Worm (Caenorhabditis elegans): ENCODE measurements around the gene Y94H6A.5.
"Not testable (repeated sequence)": the region's sequence is repeated elsewhere in the genome, so short reads cannot be mapped to it uniquely, and the experiment has no call there.

The Y94H6A.5 gene

ce11 chrIV:2725784-2726183, 22.0 kb upstream of the Y94H6A.5 start, which contains the start of gene ubxn-2 (continued):
- TF ChIP-seq nhr-11 (tag; optimal IDR thresholded peaks at IDR 0.05) (peak; percentile 24), fkh-10 (GFP tag; optimal IDR thresholded peaks at IDR 0.05) (peak; percentile 34), hlh-11 (tag; optimal IDR thresholded peaks at IDR 0.05) (peak; percentile 64), spr-1 (tag; optimal IDR thresholded peaks at IDR 0.05) (peak; percentile 58), F10B5.3 (tag; optimal IDR thresholded peaks at IDR 0.05) (peak; percentile 25), T20F7.1 (GFP tag; optimal IDR thresholded peaks at IDR 0.05) (peak; percentile 29), php-3 (GFP tag; IDR thresholded peaks at IDR 0.05) (no peak), nhr-25 (tag; optimal IDR thresholded peaks at IDR 0.05; ENCODE audit: borderline replicate concordance, insufficient read depth) (peak; percentile 15)

ce11 chrIV:2719734-2720133, 16.0 kb upstream of the Y94H6A.5 start, which contains the start of gene ndua-12:
ndua-12 (minus strand) TSS chrIV:2719834.
- TF ChIP-seq ztf-11 (tag; optimal IDR thresholded peaks at IDR 0.05); ctbp-1 (GFP tag; IDR thresholded peaks at IDR 0.05); ceh-44 (GFP tag; IDR thresholded peaks at IDR 0.05): not testable (repeated sequence)

- not testable (repeated sequence) for TF ChIP-seq ZK546.5 (tag; optimal IDR thresholded peaks at IDR 0.05); nhr-42 (GFP tag; IDR thresholded peaks at IDR 0.05); saeg-2 (GFP tag; IDR thresholded peaks at IDR 0.05)
These were observed 12.7 kb upstream of the Y94H6A.5 start, which contains the start of gene Y94H6A.7 for ce11 chrIV:2716474-2716873. Y94H6A.7 (minus strand) TSS chrIV:2716574.

DNA sequence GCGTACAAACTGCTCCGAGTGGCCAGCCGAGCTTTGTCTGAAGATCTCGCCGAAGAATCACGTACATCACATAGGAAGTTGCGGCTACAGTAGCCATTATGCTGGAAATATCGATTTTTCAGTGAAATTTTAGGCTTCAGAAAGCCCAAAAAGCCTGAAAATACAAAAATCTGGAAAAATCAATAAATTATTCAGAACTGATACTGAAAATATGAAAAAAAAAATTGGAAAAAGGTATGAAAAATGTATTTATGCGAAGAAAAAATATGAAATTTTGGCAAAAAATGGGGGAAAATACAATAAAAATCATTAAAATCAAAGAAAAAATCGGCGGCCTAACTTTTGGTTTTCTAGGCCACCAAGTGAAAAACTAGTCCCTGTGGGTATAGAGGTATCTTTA, 9.2 kb upstream of the Y94H6A.5 start, which contains the start of gene Y94H6A.12:
Gene Y94H6A.12, minus strand, starts transcription at position 101 of the 400 bp plus-strand sequence.
- no peak for TF ChIP-seq cey-2 (tag; optimal IDR thresholded peaks at IDR 0.05; ENCODE audit: borderline replicate concordance, insufficient read depth)
- TF ChIP-seq ceh-28 (tag; optimal IDR thresholded peaks at IDR 0.05): peak; percentile 33

DNA sequence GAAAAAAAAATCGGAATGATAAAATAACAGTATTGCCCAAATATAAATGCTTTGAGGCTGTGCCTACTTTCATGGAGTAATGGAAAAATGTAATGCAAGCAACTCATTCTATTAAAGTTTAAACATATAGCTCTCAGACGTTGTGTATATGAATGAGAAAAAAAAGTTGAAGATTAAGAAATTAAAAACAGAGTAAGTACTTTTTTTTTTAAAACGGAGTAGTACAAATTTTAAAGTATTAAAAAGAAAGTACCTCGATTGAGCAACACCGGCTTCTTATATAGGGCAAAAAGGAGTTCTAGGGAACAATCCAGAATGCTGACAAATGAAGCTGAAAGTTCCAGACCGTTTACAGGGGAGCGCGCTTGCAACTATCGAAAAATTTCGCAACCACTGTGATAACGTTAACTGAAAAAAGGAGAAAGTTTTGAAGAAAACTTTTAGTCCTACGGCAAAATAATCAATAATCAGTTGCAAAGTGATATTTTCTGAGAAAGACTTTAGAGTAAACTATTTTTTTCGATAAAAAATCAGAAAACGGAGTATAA, 7.4 kb upstream of the Y94H6A.5 start:
- TF ChIP-seq T20F7.1 (GFP tag; optimal IDR thresholded peaks at IDR 0.05) (peak; percentile 48), ztf-11 (tag; optimal IDR thresholded peaks at IDR 0.05) (no peak), lin-38 (GFP tag; IDR thresholded peaks at IDR 0.05) (peak; percentile 85), hlh-11 (tag; optimal IDR thresholded peaks at IDR 0.05) (peak; percentile 31), mdt-29 (GFP tag; IDR thresholded peaks at IDR 0.05) (peak; percentile 46; the same call in 1 of the 2 replicates), zip-2 (tag; optimal IDR thresholded peaks at IDR 0.05) (peak; percentile 71), hlh-30 (tag; optimal IDR thresholded peaks at IDR 0.05; ENCODE audit: insufficient read depth) (peak; percentile 29), Y75B8A.6 (GFP tag; IDR thresholded peaks at IDR 0.05) (no peak), arid-1 (GFP tag; conservative IDR thresholded peaks at IDR 0.05) (0 out of 2 replicates have a peak, but pooled peaks have one; percentile 6), F44E2.7 (GFP tag; IDR thresholded peaks at IDR 0.05) (no peak), T26A8.4 (GFP tag; IDR thresholded peaks at IDR 0.05) (0 out of 2 replicates have a peak, but pooled peaks have one; percentile 20), lsy-2 (tag; optimal IDR thresholded peaks at IDR 0.05) (peak in 1 of 2 experiments; percentile 40), daf-12 (tag; optimal IDR thresholded peaks at IDR 0.05) (no peak), lin-39 (tag; optimal IDR thresholded peaks at IDR 0.05) (no peak), dmd-8 (GFP tag; IDR thresholded peaks at IDR 0.05) (no peak), nhr-77 (tag; optimal IDR thresholded peaks at IDR 0.05) (peak; percentile 4), mes-2 (tag; optimal IDR thresholded peaks at IDR 0.05; ENCODE audit: poor library complexity, severe bottlenecking) (peak; percentile 40), dve-1 (tag; optimal IDR thresholded peaks at IDR 0.05; ENCODE audit: insufficient read depth) (peak; percentile 92), dpl-1 (GFP tag; optimal IDR thresholded peaks at IDR 0.05) (no peak), mep-1 (tag; optimal IDR thresholded peaks at IDR 0.05) (peak; percentile 61), Y105C5A.15 (GFP tag; IDR thresholded peaks at IDR 0.05) (no peak), ceh-28 (tag; optimal IDR thresholded peaks at IDR 0.05) (no peak), daf-8 (GFP tag; IDR thresholded peaks at IDR 0.05) (no peak), ama-1 (optimal IDR thresholded peaks at IDR 0.05) (no peak), daf-16 (GFP tag; optimal IDR thresholded peaks at IDR 0.05) (no peak), daf-16 (tag; optimal IDR thresholded peaks at IDR 0.05) (peak; percentile 70), lin-13 (GFP tag; optimal IDR thresholded peaks at IDR 0.05) (peak; percentile 77)

All from whole organism, L4 larva.